Fruit fly (Drosophila melanogaster) whole organism, embryonic: ENCODE data around the gene GstD4.

Experiments
- B-H1 ChIP-seq: fragments of 200-800 bp; sonication (Bioruptor generic); IDR thresholded peaks from 3 replicates; pipeline ENCODE4 v1.3.6; 2022; ENCODE audit warnings: missing biosample characterization, missing genetic modification characterization
- Blimp-1 ChIP-seq: fragments of 200-800 bp; sonication (Bioruptor generic); optimal IDR thresholded peaks from 3 replicates; lab custom pipeline; 2018; ENCODE audit warnings: missing biosample characterization, missing genetic modification characterization, mild to moderate bottlenecking, moderate library complexity, missing genetic modification reagents
- CG13123 ChIP-seq: fragments of 200-800 bp; sonication (Bioruptor generic); optimal IDR thresholded peaks from 2 replicates; lab custom pipeline; 2016; ENCODE audit warnings: missing biosample characterization, missing genetic modification characterization
- CG14014 ChIP-seq: fragments of 200-800 bp; sonication (Bioruptor generic); IDR thresholded peaks from 2 replicates; pipeline ENCODE4 v1.3.6; 2022; ENCODE audit warnings: missing biosample characterization, missing genetic modification characterization
- CG18619 ChIP-seq: fragments of 200-800 bp; sonication (Bioruptor generic); optimal IDR thresholded peaks from 3 replicates; lab custom pipeline; 2017; ENCODE audit warnings: missing biosample characterization, mild to moderate bottlenecking, missing genetic modification characterization
- CG8089 ChIP-seq: fragments of 200-800 bp; sonication (Bioruptor generic); optimal IDR thresholded peaks from 3 replicates; lab custom pipeline; 2016; ENCODE audit warnings: missing biosample characterization, missing genetic modification characterization
- CG8944 ChIP-seq: fragments of 200-800 bp; sonication (Bioruptor generic); optimal IDR thresholded peaks from 3 replicates; lab custom pipeline; 2016; ENCODE audit warnings: missing biosample characterization, missing genetic modification characterization
- MESR4 ChIP-seq: fragments of 200-800 bp; sonication (Bioruptor generic); optimal IDR thresholded peaks from 2 replicates; lab custom pipeline; 2018; ENCODE audit warnings: missing biosample characterization, mild to moderate bottlenecking, missing genetic modification characterization, moderate library complexity
- crol ChIP-seq: fragments of 200-800 bp; sonication (Bioruptor generic); IDR thresholded peaks from 2 replicates; pipeline ENCODE4 v1.3.6; 2022; ENCODE audit warnings: missing biosample characterization, missing genetic modification characterization
- fd64A ChIP-seq: fragments of 200-800 bp; sonication (Bioruptor generic); optimal IDR thresholded peaks from 3 replicates; lab custom pipeline; 2018; ENCODE audit warnings: missing biosample characterization, mild to moderate bottlenecking, missing genetic modification characterization
- lmd ChIP-seq: fragments of 200-800 bp; sonication (Bioruptor generic); IDR thresholded peaks from 2 replicates; pipeline ENCODE4 v1.3.6; 2022; ENCODE audit warnings: missing biosample characterization, missing genetic modification characterization
- nerfin-1 ChIP-seq: fragments of 200-800 bp; sonication (Bioruptor generic); optimal IDR thresholded peaks from 3 replicates; lab custom pipeline; 2019; ENCODE audit warnings: missing biosample characterization, mild to moderate bottlenecking, missing genetic modification characterization, moderate library complexity
- psq ChIP-seq: fragments of 200-800 bp; sonication (Bioruptor generic); optimal IDR thresholded peaks from 2 replicates; lab custom pipeline; 2017; ENCODE audit warnings: missing biosample characterization, missing genetic modification characterization
- tin ChIP-seq: fragments of 200-800 bp; sonication (Bioruptor generic); optimal IDR thresholded peaks from 3 replicates; lab custom pipeline; 2016; ENCODE audit warnings: missing biosample characterization, missing genetic modification characterization

DNA sequence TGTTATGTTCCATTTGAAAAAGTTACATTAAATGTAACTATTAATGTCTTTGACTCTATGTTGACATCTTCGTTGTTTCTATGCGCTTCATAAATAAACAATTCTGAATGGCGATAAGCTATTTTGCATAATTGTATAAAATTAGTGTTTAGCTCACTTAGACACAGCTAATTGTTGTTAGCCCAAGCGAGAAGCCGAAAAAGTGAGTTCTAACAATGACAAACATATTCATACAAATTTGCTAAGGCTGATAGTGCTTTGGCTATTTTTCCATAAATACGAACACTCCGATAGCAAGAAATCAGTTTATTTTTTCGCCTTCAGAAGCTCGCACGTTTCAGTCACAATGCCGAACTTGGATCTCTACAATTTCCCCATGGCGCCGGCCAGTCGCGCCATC, 4.3 kb downstream of the GstD4 start, which contains the start of gene GstD7:
- TF ChIP-seq fd64A (GFP tag; lab: Kevin White, UChicago) (no peak), CG13123 (no peak), Blimp-1 (GFP tag; lab: Kevin White, UChicago) (no peak), CG8089 (GFP tag; lab: Kevin White, UChicago) (no peak), nerfin-1 (tag; lab: Kevin White, UChicago) (no peak), MESR4 (GFP tag; lab: Kevin White, UChicago) (no peak), B-H1 (GFP tag; lab: Robert Waterston, UW) (no peak), lmd (no peak), crol (GFP tag; lab: Robert Waterston, UW) (no peak), CG18619 (GFP tag; lab: Kevin White, UChicago) (no peak), CG14014 (GFP tag; lab: Robert Waterston, UW) (no peak), CG8944 (GFP tag; lab: Kevin White, UChicago) (no peak), psq (no peak), tin (GFP tag; lab: Kevin White, UChicago) (no peak)
